Worm (Caenorhabditis elegans) whole organism, L1 larva: ENCODE data around the gene mltn-9.

ENCODE experiments used
- aha-1 ChIP-seq: fragments of 150-350 bp; optimal IDR thresholded peaks from 2 replicates; lab custom pipeline; 2014; ENCODE audit warnings: missing biosample characterization, missing genetic modification characterization
- ceh-90 ChIP-seq: sonication (generic microtip); optimal IDR thresholded peaks from 2 replicates; lab custom pipeline; 2016; ENCODE audit warnings: missing genetic modification characterization, missing compliant biosample characterization
- fkh-10 ChIP-seq: sonication (generic microtip); optimal IDR thresholded peaks from 2 replicates; lab custom pipeline; 2017; ENCODE audit warnings: missing biosample characterization, missing genetic modification reagents, missing genetic modification characterization
- irx-1 ChIP-seq: sonication (generic microtip); optimal IDR thresholded peaks from 2 replicates; lab custom pipeline; 2016; ENCODE audit warnings: missing genetic modification characterization, missing compliant biosample characterization
- lin-13 ChIP-seq: fragments of 150-350 bp; optimal IDR thresholded peaks from 2 replicates; lab custom pipeline; 2014; ENCODE audit warnings: missing biosample characterization, missing genetic modification reagents, missing genetic modification characterization
- lin-15B ChIP-seq: fragments of 150-350 bp; sonication (generic microtip); optimal IDR thresholded peaks from 3 replicates; lab custom pipeline; 2014; ENCODE audit warnings: missing biosample characterization, missing genetic modification characterization
- nhr-19 ChIP-seq: fragments of 200-800 bp; sonication (Bioruptor generic); conservative IDR thresholded peaks from 2 replicates; pipeline ENCODE4 v1.3.6; 2022; ENCODE audit warnings: missing genetic modification characterization, missing compliant biosample characterization
- nhr-28 ChIP-seq: fragments of 150-350 bp; optimal IDR thresholded peaks from 2 replicates; lab custom pipeline; 2014; ENCODE audit warnings: missing biosample characterization, missing genetic modification characterization
- nhr-77 ChIP-seq: fragments of 150-350 bp; optimal IDR thresholded peaks from 2 replicates; lab custom pipeline; 2014; ENCODE audit warnings: missing biosample characterization, missing genetic modification characterization
- nhr-85 ChIP-seq: sonication (generic microtip); peaks from one replicate; lab custom pipeline; 2016; ENCODE audit warnings: missing genetic modification characterization, inconsistent platforms, missing compliant biosample characterization
- nhr-90 ChIP-seq: sonication (generic microtip); optimal IDR thresholded peaks from 2 replicates; lab custom pipeline; 2016; ENCODE audit warnings: mild to moderate bottlenecking, missing genetic modification characterization, missing compliant biosample characterization; ENCODE audit not compliant: poor library complexity
- sup-37 ChIP-seq: fragments of 200-800 bp; sonication (Bioruptor generic); optimal IDR thresholded peaks from 2 replicates; lab custom pipeline; 2018; ENCODE audit warnings: mild to moderate bottlenecking, missing genetic modification characterization, missing compliant biosample characterization
- unc-62 ChIP-seq: fragments of 150-350 bp; optimal IDR thresholded peaks from 2 replicates; lab custom pipeline; 2014; ENCODE audit warnings: missing biosample characterization, missing genetic modification reagents, missing genetic modification characterization
- ztf-4 ChIP-seq: fragments of 150-350 bp; optimal IDR thresholded peaks from 2 replicates; lab custom pipeline; 2014; ENCODE audit warnings: missing biosample characterization, missing genetic modification characterization

DNA sequence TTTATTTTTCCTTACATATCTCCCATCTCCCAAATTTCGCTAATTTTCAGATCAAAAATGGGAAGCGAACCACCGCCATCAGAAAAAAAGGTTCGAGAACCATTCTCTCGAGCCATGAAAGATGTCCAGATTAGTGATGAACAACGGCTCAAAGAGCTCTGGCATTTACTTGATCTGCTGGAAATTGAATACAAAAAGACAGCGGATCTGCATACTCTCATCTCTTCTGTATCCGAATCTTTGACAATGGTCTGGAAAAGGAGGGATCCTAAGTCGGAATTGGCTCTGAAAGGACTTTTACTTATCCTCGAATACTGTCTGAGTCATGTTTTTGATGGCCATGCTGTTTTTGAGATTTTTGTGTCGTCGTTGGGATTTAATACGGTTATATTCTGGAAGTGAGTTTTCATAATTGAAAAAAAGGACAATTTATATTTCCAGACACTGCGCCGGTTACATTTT is 15.0 kb upstream of the mltn-9 start, which contains the start of gene tps-2:
- TF ChIP-seq ztf-4 (tag; lab: Kevin White, UChicago) (no peak), nhr-85 (tag; lab: Kevin White, UChicago) (no peak), irx-1 (no peak), aha-1 (tag; lab: Kevin White, UChicago) (no peak), fkh-10 (GFP tag; lab: Kevin White, UChicago) (no peak), nhr-28 (tag; lab: Kevin White, UChicago) (no peak), nhr-77 (tag; lab: Kevin White, UChicago) (no peak), nhr-90 (tag; lab: Kevin White, UChicago) (no peak), ceh-90 (no peak), sup-37 (GFP tag; lab: Kevin White, UChicago) (no peak), unc-62 (GFP tag; lab: Kevin White, UChicago) (no peak), lin-15B (tag; lab: Kevin White, UChicago) (no peak), nhr-19 (no peak), lin-13 (no peak)
